Fruit fly (Drosophila melanogaster) whole organism, larva: ENCODE results near the gene CG5708.

Experiments
- noc ChIP-seq: fragments of 200-800 bp; sonication (Bioruptor generic); optimal IDR thresholded peaks from 3 replicates; lab custom pipeline; 2019; ENCODE audit warnings: missing biosample characterization, mild to moderate bottlenecking, missing genetic modification characterization, moderate library complexity

Gene CG5708

dm6 chr2L:10220010-10220409 is 6.6 kb downstream of the CG5708 start:
- no peak for TF ChIP-seq noc

DNA sequence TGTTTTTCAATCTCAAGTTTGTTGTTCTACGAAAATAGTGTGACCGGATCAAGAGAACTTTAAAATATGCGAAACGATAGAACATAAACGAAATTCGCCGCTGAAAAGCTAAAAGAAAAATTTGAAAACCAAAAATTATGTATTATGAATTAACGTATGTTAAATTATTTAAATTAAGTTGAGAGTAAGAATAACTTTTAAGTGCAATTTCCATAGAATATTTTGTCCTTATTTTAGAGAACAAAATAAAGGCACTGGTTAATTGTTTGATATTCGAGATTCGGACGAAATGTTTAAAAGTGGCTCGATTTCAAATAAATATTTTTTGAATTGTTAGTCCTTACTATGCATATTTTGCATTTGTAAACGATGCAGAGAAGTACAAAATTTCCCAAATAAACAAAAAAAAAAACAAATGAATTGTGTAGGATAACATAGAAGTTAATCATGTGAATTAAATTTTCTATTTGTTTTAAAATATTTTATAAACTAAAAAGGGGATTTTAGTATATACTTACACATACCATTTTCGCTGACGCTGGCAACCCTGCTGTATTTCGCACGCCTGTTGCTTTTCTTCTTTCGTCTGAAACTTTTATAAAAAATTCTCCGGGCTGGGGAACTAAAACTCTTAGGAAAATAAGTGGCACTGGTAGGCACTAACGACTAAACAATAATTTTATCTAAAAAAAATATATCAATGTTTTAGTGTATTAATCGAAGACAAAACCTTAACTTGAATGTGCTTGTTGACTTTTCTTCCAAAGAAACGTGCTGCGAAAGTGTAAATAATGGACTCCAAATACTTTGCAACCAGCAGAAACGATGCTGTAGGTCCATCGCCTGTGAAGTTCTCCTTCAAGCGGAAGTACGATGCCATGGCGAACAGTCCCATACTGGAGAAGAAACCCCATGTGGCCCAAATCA is 15.7 kb downstream of the CG5708 start, which contains the start of the genes CG5727 and ath:
TSS of gene CG5727 (minus strand) at position 51 of the 927 bp plus-strand sequence.
TSS of gene ath (plus strand) at position 513 of the 927 bp plus-strand sequence.
- TF ChIP-seq noc = no peak

DNA sequence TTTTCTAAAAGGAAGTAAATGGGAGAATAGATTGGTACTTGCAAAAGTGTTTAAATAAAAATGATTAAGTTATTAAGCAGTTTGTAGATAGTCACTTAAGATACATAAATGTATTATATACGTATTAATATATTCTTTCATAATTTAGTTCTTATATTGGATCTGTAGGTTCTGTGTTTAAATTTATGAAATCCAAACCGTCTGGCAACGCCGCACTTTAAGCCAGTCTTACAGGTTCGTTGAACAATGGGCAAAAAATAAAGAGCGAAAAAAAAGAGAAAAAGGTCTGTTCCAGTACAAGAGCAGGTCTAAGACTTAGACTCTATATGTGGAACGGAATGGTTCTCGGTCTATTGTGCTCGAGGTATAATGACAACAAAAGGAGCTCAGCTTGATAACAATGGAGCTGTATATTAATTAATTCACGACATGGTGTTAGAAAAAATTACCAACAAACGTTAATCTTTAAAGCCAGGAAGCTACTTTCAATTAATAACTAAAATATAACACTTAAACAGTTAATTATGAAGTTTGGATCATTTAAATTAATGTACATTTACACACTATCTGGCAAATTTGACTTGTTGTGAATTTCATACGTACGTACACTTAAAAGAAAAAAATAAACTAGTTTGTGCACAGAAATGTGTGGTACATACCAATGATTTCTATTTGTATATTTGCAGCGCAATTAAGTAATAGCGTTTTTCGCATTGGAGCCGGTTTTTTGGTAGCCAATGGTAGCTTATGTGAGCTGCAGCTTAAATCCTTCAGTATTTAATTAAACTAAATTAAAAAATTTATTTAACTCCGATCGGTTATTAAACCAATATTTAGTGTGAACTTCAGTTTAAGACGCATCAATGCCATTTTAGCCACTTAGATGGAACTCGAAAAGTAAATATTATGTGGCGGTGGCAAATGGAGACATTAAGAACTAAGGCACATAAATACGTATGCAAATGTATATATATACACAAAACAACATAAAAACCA is 17.5 kb downstream of the CG5708 start, which contains the start of gene CG5731:
TSS of gene CG5731 (minus strand) at position 946 of the 996 bp plus-strand sequence.
- no peak for TF ChIP-seq noc

- no peak for TF ChIP-seq noc
Measured at dm6 chr2L:10206633-10207162, 19.9 kb downstream of the CG5708 start, which contains the start of gene Snx17. TSS of gene Snx17 (minus strand) at chr2L:10206961.

DNA sequence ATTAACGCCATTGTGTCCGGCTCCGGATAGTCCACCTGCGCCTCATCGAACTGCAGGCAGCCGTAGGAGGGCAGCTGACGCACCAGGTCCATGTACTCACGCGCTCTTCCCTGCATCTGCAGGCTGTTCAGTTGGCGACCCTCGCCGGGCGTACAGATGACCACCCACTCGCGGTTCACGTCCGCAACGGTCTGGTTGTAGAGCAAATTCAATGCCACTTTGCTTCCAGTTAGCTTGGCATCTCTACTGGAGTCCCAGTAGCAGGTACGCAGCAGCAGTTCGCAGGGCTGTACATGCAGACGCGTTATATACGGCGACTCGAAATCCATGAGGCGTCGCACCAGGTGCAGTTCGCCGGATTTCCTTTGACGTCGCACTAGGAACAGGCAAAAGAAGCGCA is 20.7 kb downstream of the CG5708 start:
- no peak for TF ChIP-seq noc

DNA sequence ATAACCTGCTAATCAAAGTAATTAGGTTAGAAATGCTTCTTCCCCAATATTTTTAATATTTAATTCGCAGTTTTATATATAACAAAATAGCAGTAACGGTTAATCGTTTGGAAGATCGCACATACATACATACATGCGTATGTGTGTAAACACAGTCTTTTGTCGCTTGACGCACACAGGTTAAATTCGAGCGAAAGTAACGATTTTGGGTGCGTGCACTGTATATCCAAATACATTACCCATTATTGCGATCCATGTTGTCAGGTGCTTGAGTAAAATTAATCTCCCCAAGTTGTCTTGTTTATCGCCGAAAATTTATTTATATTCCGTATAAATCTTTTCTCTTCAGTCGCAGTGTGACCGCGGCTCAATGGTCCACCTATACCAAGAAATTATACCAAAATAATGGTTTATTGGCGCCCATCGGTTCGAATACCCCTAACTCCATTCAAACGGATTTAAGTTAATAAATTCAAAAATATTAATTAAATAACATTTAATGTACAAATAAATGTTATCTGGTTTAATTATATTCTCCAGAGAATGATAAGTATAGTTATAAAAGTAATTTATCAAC is 22.6 kb downstream of the CG5708 start, which contains the start of gene CG34159:
TSS of gene CG34159 (minus strand) at position 385 of the 577 bp plus-strand sequence.
- peak; percentile 13 for TF ChIP-seq noc

DNA sequence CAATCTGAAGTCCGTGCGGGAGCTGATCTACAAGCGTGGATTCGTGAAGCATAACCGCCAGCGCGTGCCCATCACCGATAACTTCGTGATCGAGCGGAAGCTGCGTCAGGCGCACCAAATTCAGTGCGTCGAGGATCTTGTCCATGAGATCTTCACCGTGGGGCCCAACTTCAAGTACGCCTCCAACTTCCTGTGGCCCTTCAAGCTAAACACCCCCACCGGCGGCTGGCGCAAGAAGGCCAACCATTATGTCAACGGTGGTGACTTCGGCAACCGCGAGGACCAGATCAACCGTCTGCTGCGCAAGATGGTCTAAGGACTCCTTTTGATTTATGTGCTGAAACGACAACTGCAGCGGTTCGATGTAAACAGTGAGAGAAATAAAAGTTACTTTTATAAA is 24.9 kb downstream of the CG5708 start:
- no peak for TF ChIP-seq noc

DNA sequence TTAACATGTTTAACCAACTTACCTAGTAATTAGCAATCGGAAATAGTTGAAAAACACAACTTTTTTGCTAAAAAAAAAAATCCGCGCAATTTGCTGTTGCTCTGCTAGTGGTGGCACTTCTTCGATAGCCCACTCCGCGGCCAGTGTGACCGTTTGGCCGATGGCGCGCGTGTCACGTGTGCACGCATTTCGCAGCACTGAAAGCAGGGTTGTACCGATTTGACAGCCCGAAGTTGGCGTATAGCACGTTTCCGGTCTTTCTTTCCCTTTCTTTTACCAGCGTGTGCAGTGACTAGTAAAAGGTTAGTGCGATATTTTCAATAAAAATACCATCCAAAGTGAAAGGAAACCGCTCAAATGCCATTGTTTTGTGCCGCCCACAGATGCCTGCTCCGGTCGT is 25.8 kb downstream of the CG5708 start, which contains the start of the genes Ripalpha and RpL7:
TSS of gene Ripalpha (minus strand) at position 128 of the 400 bp plus-strand sequence.
TSS of gene RpL7 (plus strand) at position 158 of the 400 bp plus-strand sequence.
- TF ChIP-seq noc = peak; percentile 88

DNA sequence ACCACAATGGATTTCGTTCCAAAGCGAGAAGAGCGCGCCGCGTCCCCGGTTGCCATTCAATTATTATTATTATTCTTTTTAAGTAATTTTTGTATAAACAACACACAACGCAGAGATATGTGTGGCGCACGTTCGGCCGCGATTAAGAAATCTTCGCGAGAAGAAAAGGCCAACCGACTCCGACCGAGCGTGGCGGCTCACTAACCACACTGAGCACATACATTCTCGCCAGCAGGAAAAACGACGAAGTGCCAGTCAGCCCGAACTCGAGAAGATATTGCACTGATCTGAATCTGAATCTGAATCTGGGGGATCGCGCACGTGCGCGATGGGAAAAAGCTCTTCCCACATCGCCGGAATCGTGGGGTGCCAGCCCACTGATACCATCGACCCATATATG is 27.7 kb downstream of the CG5708 start, which contains the start of gene Sur:
TSS of gene Sur (minus strand) at position 207 of the 400 bp plus-strand sequence.
- no peak for TF ChIP-seq noc

DNA sequence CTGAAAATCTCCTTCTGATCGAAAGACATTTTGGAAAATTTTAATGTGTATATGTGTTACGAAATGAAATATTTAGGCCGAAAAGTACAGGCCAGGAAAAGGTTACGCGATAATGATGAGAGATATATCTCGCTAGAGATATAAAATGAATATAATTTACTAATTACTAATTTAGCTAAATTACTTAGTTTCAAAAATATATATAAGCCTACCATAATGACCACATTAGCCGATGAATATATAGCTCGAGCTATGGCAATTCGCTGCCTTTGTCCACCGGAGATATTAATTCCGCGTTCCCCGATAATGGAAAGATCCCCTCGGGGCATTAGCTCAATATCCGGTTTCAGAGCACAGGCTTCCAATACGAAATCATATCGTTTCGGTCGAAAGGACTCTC is 35.2 kb downstream of the CG5708 start, which contains the start of gene Fum4:
TSS of gene Fum4 (minus strand) at position 101 of the 400 bp plus-strand sequence.
- no peak for TF ChIP-seq noc

dm6 chr2L:10180182-10180779 is 46.3 kb downstream of the CG5708 start, which contains the start of gene CG44153:
TSS of gene CG44153 (minus strand) at chr2L:10180256.
- no peak for TF ChIP-seq noc
